Worm (Caenorhabditis elegans) whole organism, mixed stage, embryonic: ENCODE results near the gene Y46H3D.8.
A peak's percentile ranks its signal among the peaks of the same experiment; 100 is the strongest.

Source experiments
- M03D4.4 ChIP-seq: sonication (generic microtip); optimal IDR thresholded peaks from 2 replicates; lab custom pipeline; 2017; ENCODE audit warnings: mild to moderate bottlenecking, missing genetic modification characterization, missing compliant biosample characterization
- bed-3 ChIP-seq: fragments of 200-800 bp; sonication (Bioruptor generic); optimal IDR thresholded peaks from 3 replicates; lab custom pipeline; 2018; ENCODE audit warnings: mild to moderate bottlenecking, missing genetic modification characterization, moderate library complexity, missing compliant biosample characterization
- blmp-1 ChIP-seq: fragments of 150-350 bp; optimal IDR thresholded peaks from 2 replicates; lab custom pipeline; 2014; ENCODE audit warnings: missing biosample characterization, missing genetic modification characterization
- ceh-39 ChIP-seq: fragments of 150-350 bp; optimal IDR thresholded peaks from 2 replicates; lab custom pipeline; 2014; ENCODE audit warnings: missing biosample characterization, missing genetic modification characterization
- ceh-43 ChIP-seq: fragments of 200-800 bp; sonication (Bioruptor generic); optimal IDR thresholded peaks from 2 replicates; lab custom pipeline; 2018; ENCODE audit warnings: mild to moderate bottlenecking, missing genetic modification characterization, moderate library complexity, missing compliant biosample characterization
- ceh-83 ChIP-seq: fragments of 200-800 bp; sonication (Bioruptor generic); optimal IDR thresholded peaks from 2 replicates; lab custom pipeline; 2018; ENCODE audit warnings: mild to moderate bottlenecking, missing genetic modification characterization, missing compliant biosample characterization
- ces-1 ChIP-seq: fragments of 150-350 bp; optimal IDR thresholded peaks from 2 replicates; lab custom pipeline; 2014; ENCODE audit warnings: missing biosample characterization, missing genetic modification reagents, missing genetic modification characterization
- cnd-1 ChIP-seq: fragments of 200-800 bp; sonication (Bioruptor generic); optimal IDR thresholded peaks from 2 replicates; lab custom pipeline; 2018; ENCODE audit warnings: mild to moderate bottlenecking, missing genetic modification characterization, missing compliant biosample characterization
- drap-1 ChIP-seq: fragments of 200-800 bp; sonication (Bioruptor generic); optimal IDR thresholded peaks from 3 replicates; lab custom pipeline; 2018; ENCODE audit warnings: mild to moderate bottlenecking, missing genetic modification characterization, missing compliant biosample characterization
- elt-1 ChIP-seq: sonication (generic microtip); optimal IDR thresholded peaks from 2 replicates; lab custom pipeline; 2017; ENCODE audit warnings: missing genetic modification characterization, mild to moderate bottlenecking, missing compliant biosample characterization, antibody characterized with exemption, moderate library complexity, borderline replicate concordance; ENCODE audit not compliant: insufficient read depth
- elt-3 ChIP-seq: fragments of 150-350 bp; optimal IDR thresholded peaks from 2 replicates; lab custom pipeline; 2014; ENCODE audit warnings: missing biosample characterization, missing genetic modification characterization
- flh-1 ChIP-seq: fragments of 200-800 bp; sonication (Bioruptor generic); optimal IDR thresholded peaks from 2 replicates; lab custom pipeline; 2018; ENCODE audit warnings: mild to moderate bottlenecking, missing genetic modification characterization, moderate library complexity, missing compliant biosample characterization
- ham-2 ChIP-seq: fragments of 200-800 bp; sonication (Bioruptor generic); optimal IDR thresholded peaks from 2 replicates; lab custom pipeline; 2018; ENCODE audit warnings: mild to moderate bottlenecking, missing genetic modification characterization, missing compliant biosample characterization
- lin-13 ChIP-seq: fragments of 150-350 bp; optimal IDR thresholded peaks from 2 replicates; lab custom pipeline; 2014; ENCODE audit warnings: missing biosample characterization, missing genetic modification characterization
- lin-32 ChIP-seq: fragments of 200-800 bp; sonication (Bioruptor generic); optimal IDR thresholded peaks from 2 replicates; lab custom pipeline; 2018; ENCODE audit warnings: mild to moderate bottlenecking, missing genetic modification characterization, missing compliant biosample characterization
- lsy-2 ChIP-seq: fragments of 150-350 bp; optimal IDR thresholded peaks from 2 replicates; lab custom pipeline; 2014; ENCODE audit warnings: missing biosample characterization, missing genetic modification characterization
- mab-5 ChIP-seq: fragments of 150-350 bp; optimal IDR thresholded peaks from 2 replicates; lab custom pipeline; 2014; ENCODE audit warnings: missing biosample characterization, missing genetic modification characterization
- mep-1 ChIP-seq: fragments of 150-350 bp; optimal IDR thresholded peaks from 2 replicates; lab custom pipeline; 2017; ENCODE audit warnings: missing biosample characterization, missing genetic modification reagents, missing genetic modification characterization, inconsistent platforms
- mls-2 ChIP-seq: sonication (generic microtip); optimal IDR thresholded peaks from 2 replicates; lab custom pipeline; 2016; ENCODE audit warnings: mild to moderate bottlenecking, missing genetic modification characterization, moderate library complexity, missing compliant biosample characterization
- nhr-12 ChIP-seq: fragments of 150-350 bp; optimal IDR thresholded peaks from 2 replicates; lab custom pipeline; 2014; ENCODE audit warnings: missing biosample characterization, missing genetic modification characterization
- nhr-2 ChIP-seq: fragments of 150-350 bp; optimal IDR thresholded peaks from 2 replicates; lab custom pipeline; 2014; ENCODE audit warnings: missing biosample characterization, missing genetic modification characterization
- nhr-237 ChIP-seq: fragments of 150-350 bp; optimal IDR thresholded peaks from 2 replicates; lab custom pipeline; 2014; ENCODE audit warnings: missing biosample characterization, missing genetic modification characterization
- nhr-28 ChIP-seq: fragments of 150-350 bp; optimal IDR thresholded peaks from 2 replicates; lab custom pipeline; 2014; ENCODE audit warnings: missing biosample characterization, missing genetic modification characterization
- nhr-76 ChIP-seq: sonication (generic microtip); optimal IDR thresholded peaks from 2 replicates; lab custom pipeline; 2017; ENCODE audit warnings: missing biosample characterization, missing genetic modification characterization
- pha-4 ChIP-seq: fragments of 150-350 bp; optimal IDR thresholded peaks from 2 replicates; lab custom pipeline; 2018; ENCODE audit warnings: missing biosample characterization, missing genetic modification reagents, missing genetic modification characterization
- sem-2 ChIP-seq: fragments of 200-800 bp; sonication (Bioruptor generic); optimal IDR thresholded peaks from 2 replicates; lab custom pipeline; 2018; ENCODE audit warnings: mild to moderate bottlenecking, missing genetic modification characterization, missing compliant biosample characterization
- snpc-4 ChIP-seq: fragments of 150-350 bp; optimal IDR thresholded peaks from 2 replicates; lab custom pipeline; 2014; ENCODE audit warnings: missing biosample characterization, missing genetic modification characterization
- sptf-1 ChIP-seq: sonication (generic microtip); optimal IDR thresholded peaks from 2 replicates; lab custom pipeline; 2017; ENCODE audit warnings: mild to moderate bottlenecking, missing genetic modification characterization, moderate library complexity, missing compliant biosample characterization
- tbx-8 ChIP-seq: fragments of 200-800 bp; sonication (Bioruptor generic); optimal IDR thresholded peaks from 2 replicates; lab custom pipeline; 2018; ENCODE audit warnings: mild to moderate bottlenecking, missing genetic modification characterization, moderate library complexity, missing compliant biosample characterization
- unc-120 ChIP-seq: sonication (generic microtip); optimal IDR thresholded peaks from 2 replicates; lab custom pipeline; 2017; ENCODE audit warnings: missing genetic modification characterization, missing compliant biosample characterization; ENCODE audit not compliant: poor library complexity, severe bottlenecking
- unc-62 ChIP-seq: fragments of 150-350 bp; optimal IDR thresholded peaks from 2 replicates; lab custom pipeline; 2014; ENCODE audit warnings: missing biosample characterization, missing genetic modification reagents, missing genetic modification characterization
- zip-8 ChIP-seq: fragments of 150-350 bp; optimal IDR thresholded peaks from 2 replicates; lab custom pipeline; 2014; ENCODE audit warnings: missing biosample characterization, missing genetic modification characterization

Y46H3D.8 gene

ce11 chrV:1631717-1632116, 669 bp upstream of the Y46H3D.8 start, which contains the start of gene irld-17:
Gene irld-17, plus strand, starts transcription at chrV:1632017.
- TF ChIP-seq unc-120 (no peak), sptf-1 (no peak), sem-2 (GFP tag; lab: Kevin White, UChicago) (no peak), tbx-8 (no peak), ceh-43 (GFP tag; lab: Kevin White, UChicago) (no peak), ceh-83 (no peak), cnd-1 (tag; lab: Kevin White, UChicago) (no peak), mab-5 (no peak), mep-1 (tag; lab: Kevin White, UChicago) (no peak), nhr-12 (no peak), drap-1 (GFP tag; lab: Kevin White, UChicago) (no peak)

- TF ChIP-seq nhr-28 (tag; lab: Kevin White, UChicago) (peak; percentile 52), ham-2 (no peak)
These were observed 1.7 kb downstream of the Y46H3D.8 start, which contains the start of gene nhr-238 for ce11 chrV:1629329-1629728. Gene nhr-238, minus strand, starts transcription at chrV:1629432.

ce11 chrV:1627269-1627668, 3.8 kb downstream of the Y46H3D.8 start:
- TF ChIP-seq ham-2 (peak; percentile 72), pha-4 (peak; percentile 61), elt-3 (no peak), mls-2 (tag; lab: Kevin White, UChicago) (no peak), unc-62 (GFP tag; lab: Kevin White, UChicago) (peak; percentile 12), lin-32 (GFP tag; lab: Kevin White, UChicago) (no peak), nhr-28 (tag; lab: Kevin White, UChicago) (peak; percentile 94), flh-1 (GFP tag; lab: Kevin White, UChicago) (no peak), ces-1 (GFP tag; lab: Kevin White, UChicago) (no peak), snpc-4 (tag; lab: Kevin White, UChicago) (no peak), mep-1 (tag; lab: Kevin White, UChicago) (peak; percentile 69), nhr-12 (no peak), blmp-1 (tag; lab: Kevin White, UChicago) (no peak), lsy-2 (tag; lab: Kevin White, UChicago) (no peak), elt-1 (tag; lab: Kevin White, UChicago) (peak; percentile 15), tbx-8 (no peak), ceh-83 (no peak), unc-120 (no peak)

ce11 chrV:1626720-1627119, 4.3 kb downstream of the Y46H3D.8 start, which contains the start of gene nhr-237:
Gene nhr-237, minus strand, starts transcription at chrV:1626820.
- no peak for TF ChIP-seq nhr-12
- no peak for TF ChIP-seq nhr-237 (tag; lab: Kevin White, UChicago)
- TF ChIP-seq bed-3 (GFP tag; lab: Kevin White, UChicago), result no peak
- TF ChIP-seq nhr-28 (tag; lab: Kevin White, UChicago), result no peak
- TF ChIP-seq flh-1 (GFP tag; lab: Kevin White, UChicago), result no peak
- TF ChIP-seq cnd-1 (tag; lab: Kevin White, UChicago), result no peak
- TF ChIP-seq mls-2 (tag; lab: Kevin White, UChicago), result no peak
- no peak for TF ChIP-seq blmp-1 (tag; lab: Kevin White, UChicago)
- no peak for TF ChIP-seq unc-62 (GFP tag; lab: Kevin White, UChicago)
- no peak for TF ChIP-seq elt-3
- no peak for TF ChIP-seq nhr-76 (tag; lab: Kevin White, UChicago)
- TF ChIP-seq M03D4.4 (tag; lab: Kevin White, UChicago), result no peak
- TF ChIP-seq mab-5, result no peak
- no peak for TF ChIP-seq snpc-4 (tag; lab: Kevin White, UChicago)
- no peak for TF ChIP-seq elt-1 (tag; lab: Kevin White, UChicago)
- TF ChIP-seq nhr-2 (tag; lab: Kevin White, UChicago), result no peak

ce11 chrV:1624340-1624739, 6.7 kb downstream of the Y46H3D.8 start, which contains the start of gene nhr-110:
Gene nhr-110, minus strand, starts transcription at chrV:1624440.
- TF ChIP-seq lin-32 (GFP tag; lab: Kevin White, UChicago) (no peak), nhr-2 (tag; lab: Kevin White, UChicago) (no peak), lin-13 (tag; lab: Kevin White, UChicago) (no peak), nhr-12 (no peak), tbx-8 (no peak), elt-1 (tag; lab: Kevin White, UChicago) (no peak), ceh-39 (tag; lab: Kevin White, UChicago) (no peak), zip-8 (no peak), ceh-83 (no peak), blmp-1 (tag; lab: Kevin White, UChicago) (no peak)
